Worm (Caenorhabditis elegans): Measurements from ENCODE around the gene W03B1.5.

The W03B1.5 gene

ce11 chrIV:4326445-4326844 lies 21.8 kb upstream of the W03B1.5 start, which contains the start of gene trpl-2:
trpl-2 (plus strand) TSS chrIV:4326654.
- no peak for TF ChIP-seq C08G9.2 (tag; optimal IDR thresholded peaks at IDR 0.05)
- no peak for TF ChIP-seq pros-1 (tag; optimal IDR thresholded peaks at IDR 0.05)
- no peak for TF ChIP-seq eyg-1 (tag; optimal IDR thresholded peaks at IDR 0.05)
- TF ChIP-seq mec-3 (tag; optimal IDR thresholded peaks at IDR 0.05; ENCODE audit: borderline replicate concordance), result no peak
- TF ChIP-seq ceh-34 (tag; optimal IDR thresholded peaks at IDR 0.05), result no peak
- no peak for TF ChIP-seq F13H6.1 (tag; optimal IDR thresholded peaks at IDR 0.05)
- no peak for TF ChIP-seq zip-5 (tag; optimal IDR thresholded peaks at IDR 0.05)
- TF ChIP-seq pha-2 (tag; optimal IDR thresholded peaks at IDR 0.05), result no peak
- no peak for TF ChIP-seq unc-42 (tag; optimal IDR thresholded peaks at IDR 0.05)

- TF ChIP-seq unc-3 (GFP tag; conservative IDR thresholded peaks at IDR 0.05), result no peak
- no peak for TF ChIP-seq unc-3 (tag; optimal IDR thresholded peaks at IDR 0.05)
- TF ChIP-seq odd-2 (tag; optimal IDR thresholded peaks at IDR 0.05), result no peak
- no peak for TF ChIP-seq elt-4 (tag; optimal IDR thresholded peaks at IDR 0.05)
- TF ChIP-seq nfya-1 (tag; optimal IDR thresholded peaks at IDR 0.05), result no peak
- no peak for TF ChIP-seq nhr-11 (tag; optimal IDR thresholded peaks at IDR 0.05)
- TF ChIP-seq ceh-14 (tag; optimal IDR thresholded peaks at IDR 0.05), result no peak
- no peak for TF ChIP-seq tbx-7 (tag; optimal IDR thresholded peaks at IDR 0.05)
- no peak for TF ChIP-seq ceh-6 (GFP tag; optimal IDR thresholded peaks at IDR 0.05)
- no peak for TF ChIP-seq hlh-6 (tag; optimal IDR thresholded peaks at IDR 0.05)
- no peak for TF ChIP-seq lin-11 (tag; optimal IDR thresholded peaks at IDR 0.05)
- no peak for TF ChIP-seq ama-1 (optimal IDR thresholded peaks at IDR 0.05)
- no peak for TF ChIP-seq ahr-1 (tag; optimal IDR thresholded peaks at IDR 0.05)
- no peak for TF ChIP-seq hlh-30 (tag; optimal IDR thresholded peaks at IDR 0.05; ENCODE audit: insufficient read depth)
- TF ChIP-seq syd-9 (tag; optimal IDR thresholded peaks at IDR 0.05), result no peak
- TF ChIP-seq fkh-10 (GFP tag; optimal IDR thresholded peaks at IDR 0.05), result no peak
- TF ChIP-seq zip-5 (tag; optimal IDR thresholded peaks at IDR 0.05), result no peak
- no peak for TF ChIP-seq ceh-22 (tag; optimal IDR thresholded peaks at IDR 0.05)
- no peak for TF ChIP-seq che-1 (tag; optimal IDR thresholded peaks at IDR 0.05)
Observed at ce11 chrIV:4336139-4336851, 12.0 kb upstream of the W03B1.5 start, which contains the start of the genes W03B1.3 and oac-51. W03B1.3 (minus strand) TSS chrIV:4336239. oac-51 (plus strand) TSS chrIV:4336801.

- TF ChIP-seq sdc-2 (tag; optimal IDR thresholded peaks at IDR 0.05), result no peak
- no peak for TF ChIP-seq nfya-1 (tag; optimal IDR thresholded peaks at IDR 0.05)
- no peak for TF ChIP-seq ceh-31 (tag; optimal IDR thresholded peaks at IDR 0.05)
Observed at ce11 chrIV:4338217-4338616, 10.0 kb upstream of the W03B1.5 start.

ce11 chrIV:4344828-4345227 lies 3.4 kb upstream of the W03B1.5 start:
- TF ChIP-seq nfya-1 (tag; optimal IDR thresholded peaks at IDR 0.05) (no peak), C08G9.2 (tag; optimal IDR thresholded peaks at IDR 0.05) (no peak), sox-4 (tag; optimal IDR thresholded peaks at IDR 0.05) (no peak), elt-2 (tag; optimal IDR thresholded peaks at IDR 0.05) (no peak)

- TF ChIP-seq gmeb-2 (tag; optimal IDR thresholded peaks at IDR 0.05) (no peak), ceh-2 (tag; optimal IDR thresholded peaks at IDR 0.05) (no peak)
Observed at ce11 chrIV:4346512-4346911, 1.7 kb upstream of the W03B1.5 start, which contains the start of gene oac-52. oac-52 (minus strand) TSS chrIV:4346612.

ce11 chrIV:4347578-4348003 lies 655 bp upstream of the W03B1.5 start:
- TF ChIP-seq eyg-1 (tag; optimal IDR thresholded peaks at IDR 0.05) (no peak), zip-5 (tag; optimal IDR thresholded peaks at IDR 0.05) (no peak), hlh-6 (tag; optimal IDR thresholded peaks at IDR 0.05) (no peak)

All from whole organism, late embryonic.